Worm (Caenorhabditis elegans): ENCODE results near the gene K04A8.19.

Gene K04A8.19

ce11 chrV:6524757-6525156 is 29.5 kb downstream of the K04A8.19 start, which contains the start of gene acs-1 (continued):
- TF ChIP-seq nhr-48 (tag; optimal IDR thresholded peaks at IDR 0.05) (no peak), lsy-2 (tag; optimal IDR thresholded peaks at IDR 0.05) (no peak), set-16 (GFP tag; IDR thresholded peaks at IDR 0.05) (no peak), lin-1 (GFP tag; IDR thresholded peaks at IDR 0.05) (0 out of 2 replicates have a peak, but pooled peaks have one; percentile 28), ceh-44 (GFP tag; IDR thresholded peaks at IDR 0.05) (no peak), daf-16 (GFP tag; optimal IDR thresholded peaks at IDR 0.05) (no peak), daf-16 (tag; optimal IDR thresholded peaks at IDR 0.05) (peak; percentile 69), hlh-11 (tag; optimal IDR thresholded peaks at IDR 0.05) (peak; percentile 86), nhr-11 (tag; optimal IDR thresholded peaks at IDR 0.05) (no peak), fos-1 (tag; optimal IDR thresholded peaks at IDR 0.05) (no peak), mxl-3 (GFP tag; optimal IDR thresholded peaks at IDR 0.05) (peak; percentile 52), zip-11 (GFP tag; IDR thresholded peaks at IDR 0.05) (no peak), snpc-4 (tag; optimal IDR thresholded peaks at IDR 0.05) (no peak), nhr-77 (tag; optimal IDR thresholded peaks at IDR 0.05) (peak; percentile 6), pqm-1 (tag; optimal IDR thresholded peaks at IDR 0.05) (peak; percentile 80)

ce11 chrV:6522879-6523497 is 31.2 kb downstream of the K04A8.19 start:
- TF ChIP-seq dve-1 (tag; optimal IDR thresholded peaks at IDR 0.05; ENCODE audit: insufficient read depth) = peak; percentile 62
- TF ChIP-seq spr-3 (GFP tag; optimal IDR thresholded peaks at IDR 0.05) = no peak
- TF ChIP-seq lin-1 (GFP tag; IDR thresholded peaks at IDR 0.05) = peak; percentile 56; the same call in 1 of the 2 replicates
- no peak for TF ChIP-seq mep-1 (tag; optimal IDR thresholded peaks at IDR 0.05)
- TF ChIP-seq D1046.2 (GFP tag; IDR thresholded peaks at IDR 0.05) = no peak
- no peak for TF ChIP-seq dpl-1 (GFP tag; optimal IDR thresholded peaks at IDR 0.05)
- no peak for TF ChIP-seq snpc-1.2 (GFP tag; IDR thresholded peaks at IDR 0.05)
- no peak for TF ChIP-seq Y105C5A.15 (GFP tag; IDR thresholded peaks at IDR 0.05)
- peak; percentile 41; the same call in 1 of the 2 replicates for TF ChIP-seq nhr-41 (GFP tag; IDR thresholded peaks at IDR 0.05)
- peak; percentile 83 for TF ChIP-seq tra-1 (GFP tag; IDR thresholded peaks at IDR 0.05)
- TF ChIP-seq nhr-111 (GFP tag; optimal IDR thresholded peaks at IDR 0.05) = no peak
- no peak for TF ChIP-seq lsy-2 (tag; optimal IDR thresholded peaks at IDR 0.05)
- no peak for TF ChIP-seq ceh-62 (tag; optimal IDR thresholded peaks at IDR 0.05)
- TF ChIP-seq mdl-1 (tag; optimal IDR thresholded peaks at IDR 0.05) = no peak
- TF ChIP-seq madf-9 (GFP tag; conservative IDR thresholded peaks at IDR 0.05) = no peak
- no peak for TF ChIP-seq ZK546.5 (tag; optimal IDR thresholded peaks at IDR 0.05)
- TF ChIP-seq ceh-20 (GFP tag; IDR thresholded peaks at IDR 0.05) = 0 out of 2 replicates have a peak, but pooled peaks have one; percentile 15
- TF ChIP-seq vab-7 (GFP tag; IDR thresholded peaks at IDR 0.05) = no peak
- TF ChIP-seq cey-2 (tag; optimal IDR thresholded peaks at IDR 0.05; ENCODE audit: borderline replicate concordance, insufficient read depth) = no peak
- TF ChIP-seq nhr-48 (tag; optimal IDR thresholded peaks at IDR 0.05) = no peak
- no peak for TF ChIP-seq F26F4.8 (GFP tag; conservative IDR thresholded peaks at IDR 0.05)
- TF ChIP-seq hlh-11 (tag; optimal IDR thresholded peaks at IDR 0.05) = peak; percentile 88
- no peak for TF ChIP-seq lin-13 (GFP tag; optimal IDR thresholded peaks at IDR 0.05)
- TF ChIP-seq pha-4 (GFP tag; IDR thresholded peaks at IDR 0.05) = no peak
- TF ChIP-seq pha-4 (tag; optimal IDR thresholded peaks at IDR 0.05) = no peak
- no peak for TF ChIP-seq aha-1 (tag)
- peak in 1 of 2 experiments; percentile 87 for TF ChIP-seq unc-62 (GFP tag; optimal IDR thresholded peaks at IDR 0.05 in 1 of 2)
- TF ChIP-seq unc-62 (tag; optimal IDR thresholded peaks at IDR 0.05) = no peak
- TF ChIP-seq daf-16 (GFP tag; optimal IDR thresholded peaks at IDR 0.05) = no peak
- TF ChIP-seq daf-16 (tag; optimal IDR thresholded peaks at IDR 0.05) = peak; percentile 65
- TF ChIP-seq dmd-8 (GFP tag; IDR thresholded peaks at IDR 0.05) = 0 out of 2 replicates have a peak, but pooled peaks have one; percentile 19
- no peak for TF ChIP-seq zip-2 (tag; optimal IDR thresholded peaks at IDR 0.05)
- no peak for TF ChIP-seq sdz-12 (GFP tag; optimal IDR thresholded peaks at IDR 0.05)
- TF ChIP-seq nhr-25 (tag; optimal IDR thresholded peaks at IDR 0.05; ENCODE audit: borderline replicate concordance, insufficient read depth) = no peak
- TF ChIP-seq unc-39 (tag; optimal IDR thresholded peaks at IDR 0.05) = no peak
- peak; percentile 56 for TF ChIP-seq nhr-28 (tag; optimal IDR thresholded peaks at IDR 0.05)
- peak; percentile 97 for TF ChIP-seq dmd-6 (GFP tag; IDR thresholded peaks at IDR 0.05)
- TF ChIP-seq rbr-2 (tag; optimal IDR thresholded peaks at IDR 0.05) = no peak
- no peak for TF ChIP-seq T26A8.4 (GFP tag; IDR thresholded peaks at IDR 0.05)
- no peak for TF ChIP-seq nhr-102 (tag; optimal IDR thresholded peaks at IDR 0.05)

Measured in whole organism, L4 larva.